Worm (Caenorhabditis elegans) whole organism, L1 larva: Measurements from ENCODE around the gene Y48C3A.5.
A peak's percentile ranks its signal among the peaks of the same experiment; 100 is the strongest.

Experiments
- aly-2 ChIP-seq: fragments of 150-350 bp; optimal IDR thresholded peaks from 2 replicates; lab custom pipeline; 2014; ENCODE audit warnings: missing biosample characterization, missing genetic modification characterization
- ceh-82 ChIP-seq, 3 experiments: fragments of 150-350 bp in 1 of 3; sonication (generic microtip) in 2 of 3; optimal IDR thresholded peaks; 2 replicates each; lab custom pipeline; 2014 to 2017; ENCODE audit warnings: missing biosample characterization in 3 of 3, missing genetic modification characterization in 3 of 3
- egl-27 ChIP-seq, 2 experiments: fragments of 150-350 bp in 1 of 2; sonication (generic microtip); optimal IDR thresholded peaks; 3 replicates each; lab custom pipeline; 2017 to 2018; ENCODE audit warnings: missing biosample characterization in 2 of 2, missing genetic modification characterization in 2 of 2, missing genetic modification reagents in 2 of 2
- mep-1 ChIP-seq: fragments of 150-350 bp; optimal IDR thresholded peaks from 2 replicates; lab custom pipeline; 2014; ENCODE audit warnings: missing biosample characterization, missing genetic modification characterization
- skn-1 ChIP-seq: fragments of 150-350 bp; optimal IDR thresholded peaks from 2 replicates; lab custom pipeline; 2014; ENCODE audit warnings: missing biosample characterization, missing genetic modification characterization
- snpc-4 ChIP-seq: fragments of 150-350 bp; optimal IDR thresholded peaks from 2 replicates; lab custom pipeline; 2014; ENCODE audit warnings: missing biosample characterization, missing genetic modification characterization
- tbx-2 ChIP-seq: sonication (generic microtip); optimal IDR thresholded peaks from 2 replicates; lab custom pipeline; 2016; ENCODE audit warnings: missing genetic modification characterization, missing compliant biosample characterization
- unc-98 ChIP-seq: fragments of 200-800 bp; sonication (Bioruptor generic); IDR thresholded peaks from 2 replicates; pipeline ENCODE4 v1.3.6; 2022; ENCODE audit warnings: missing genetic modification characterization, missing compliant biosample characterization
- ztf-11 ChIP-seq, 2 experiments: sonication (generic microtip); optimal IDR thresholded peaks; 2 replicates each; lab custom pipeline; 2016 to 2017; ENCODE audit warnings: missing genetic modification characterization in 2 of 2, missing biosample characterization in 1 of 2, missing compliant biosample characterization in 1 of 2
- ztf-4 ChIP-seq: fragments of 150-350 bp; optimal IDR thresholded peaks from 2 replicates; lab custom pipeline; 2014; ENCODE audit warnings: missing biosample characterization, missing genetic modification characterization

ce11 chrII:13298534-13298933 is 27.7 kb downstream of the Y48C3A.5 start:
- TF ChIP-seq ztf-4 (tag; lab: Kevin White, UChicago) (no peak), tbx-2 (tag; lab: Kevin White, UChicago) (no peak), egl-27 (tag; optimal IDR thresholded peaks at IDR 0.05; lab: Kevin White, UChicago) (no peak), skn-1 (tag; lab: Kevin White, UChicago) (no peak), ztf-11 (tag; optimal IDR thresholded peaks at IDR 0.05; lab: Kevin White, UChicago) (no peak), unc-98 (GFP tag; lab: Robert Waterston, UW) (no peak), aly-2 (no peak), mep-1 (tag; lab: Kevin White, UChicago) (no peak), ceh-82 (tag; optimal IDR thresholded peaks at IDR 0.05; lab: Kevin White, UChicago) (no peak), snpc-4 (peak; percentile 33)
